Worm (Caenorhabditis elegans) whole organism, L2 larva: ENCODE data around the gene ymel-1.

Experiments used
- lin-39 ChIP-seq: fragments of 150-350 bp; optimal IDR thresholded peaks from 2 replicates; lab custom pipeline; 2014; ENCODE audit warnings: missing biosample characterization, missing genetic modification reagents, missing genetic modification characterization
- mdl-1 ChIP-seq, 2 experiments: fragments of 150-350 bp in 1 of 2; sonication (generic microtip) in 1 of 2; optimal IDR thresholded peaks; 2 replicates each; lab custom pipeline; 2017; ENCODE audit warnings: missing biosample characterization in 2 of 2, missing genetic modification characterization in 2 of 2
- nhr-25 ChIP-seq: fragments of 150-350 bp; sonication (generic microtip); optimal IDR thresholded peaks from 3 replicates; lab custom pipeline; 2014; ENCODE audit warnings: missing biosample characterization, missing genetic modification characterization
- sma-3 ChIP-seq: sonication (generic microtip); optimal IDR thresholded peaks from 2 replicates; lab custom pipeline; 2016; ENCODE audit warnings: missing genetic modification reagents, missing genetic modification characterization, missing compliant biosample characterization
- snpc-4 ChIP-seq: fragments of 150-350 bp; optimal IDR thresholded peaks from 2 replicates; lab custom pipeline; 2014; ENCODE audit warnings: missing biosample characterization, missing genetic modification characterization

- TF ChIP-seq nhr-25 (tag; lab: Kevin White, UChicago): no peak
- TF ChIP-seq snpc-4: no peak
- no peak for TF ChIP-seq lin-39 (tag; lab: Kevin White, UChicago)
- no peak for TF ChIP-seq sma-3
- TF ChIP-seq mdl-1 (tag; optimal IDR thresholded peaks at IDR 0.05; lab: Kevin White, UChicago): no peak
Measured at ce11 chrIII:10391628-10392027, 24.3 kb upstream of the ymel-1 start, which contains the start of gene M03C11.9.
